Worm (Caenorhabditis elegans): ENCODE measurements around the gene T01B11.1.

The T01B11.1 gene

DNA sequence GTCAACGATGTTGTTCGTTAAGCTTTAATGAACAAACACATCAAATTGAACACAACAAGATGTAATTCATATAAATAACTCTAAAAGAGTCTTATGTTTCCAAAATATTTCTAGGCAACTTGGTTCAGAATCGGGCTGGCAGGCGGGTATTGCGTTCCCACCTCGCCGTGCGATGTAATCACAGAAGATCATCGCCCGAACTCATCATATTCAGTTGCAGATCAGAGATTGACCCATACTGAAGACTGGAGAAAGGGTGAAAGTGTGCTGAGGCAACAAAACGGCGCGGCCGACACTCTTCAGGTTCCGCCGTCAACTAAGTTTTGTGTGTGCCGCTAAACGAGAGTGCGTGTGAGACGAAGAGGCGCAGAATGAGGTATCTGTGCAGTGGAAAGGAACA lies 18.5 kb upstream of the T01B11.1 start (continued):
- no peak for TF ChIP-seq lin-11 (tag; optimal IDR thresholded peaks at IDR 0.05)
- TF ChIP-seq npax-4 (tag; optimal IDR thresholded peaks at IDR 0.05), result no peak
- TF ChIP-seq ceh-31 (tag; optimal IDR thresholded peaks at IDR 0.05), result peak; percentile 21
- no peak for TF ChIP-seq sox-2 (GFP tag; IDR thresholded peaks at IDR 0.05)
- TF ChIP-seq ref-2 (tag; optimal IDR thresholded peaks at IDR 0.05), result peak; percentile 19
- peak; percentile 32 for TF ChIP-seq hlh-30 (tag; optimal IDR thresholded peaks at IDR 0.05; ENCODE audit: insufficient read depth)
- TF ChIP-seq ceh-14 (tag; optimal IDR thresholded peaks at IDR 0.05), result no peak
- peak; percentile 52 for TF ChIP-seq dve-1 (tag; optimal IDR thresholded peaks at IDR 0.05)
- no peak for TF ChIP-seq pha-4 (tag; optimal IDR thresholded peaks at IDR 0.05)
- TF ChIP-seq fkh-6 (tag; optimal IDR thresholded peaks at IDR 0.05), result no peak
- TF ChIP-seq mec-3 (tag; optimal IDR thresholded peaks at IDR 0.05; ENCODE audit: borderline replicate concordance), result no peak
- no peak for TF ChIP-seq C08G9.2 (tag; optimal IDR thresholded peaks at IDR 0.05)
- TF ChIP-seq F13H6.1 (tag; optimal IDR thresholded peaks at IDR 0.05), result no peak
- TF ChIP-seq ama-1 (optimal IDR thresholded peaks at IDR 0.05), result peak; percentile 96
- peak; percentile 27 for TF ChIP-seq C38D4.7 (GFP tag; optimal IDR thresholded peaks at IDR 0.05)
- no peak for TF ChIP-seq pros-1 (tag; optimal IDR thresholded peaks at IDR 0.05)
- no peak for TF ChIP-seq dmd-4 (tag; optimal IDR thresholded peaks at IDR 0.05; ENCODE audit: borderline replicate concordance)
- TF ChIP-seq K02D7.2 (tag; optimal IDR thresholded peaks at IDR 0.05), result peak; percentile 22
- no peak for TF ChIP-seq Y22D7AL.16 (tag; optimal IDR thresholded peaks at IDR 0.05)
- TF ChIP-seq ceh-9 (tag; optimal IDR thresholded peaks at IDR 0.05), result no peak
- TF ChIP-seq pax-1 (tag; optimal IDR thresholded peaks at IDR 0.05), result no peak
- TF ChIP-seq elt-2 (tag; optimal IDR thresholded peaks at IDR 0.05), result peak; percentile 52
- no peak for TF ChIP-seq gmeb-2 (tag; optimal IDR thresholded peaks at IDR 0.05)
- no peak for TF ChIP-seq pag-3 (tag; optimal IDR thresholded peaks at IDR 0.05; ENCODE audit: borderline replicate concordance)

DNA sequence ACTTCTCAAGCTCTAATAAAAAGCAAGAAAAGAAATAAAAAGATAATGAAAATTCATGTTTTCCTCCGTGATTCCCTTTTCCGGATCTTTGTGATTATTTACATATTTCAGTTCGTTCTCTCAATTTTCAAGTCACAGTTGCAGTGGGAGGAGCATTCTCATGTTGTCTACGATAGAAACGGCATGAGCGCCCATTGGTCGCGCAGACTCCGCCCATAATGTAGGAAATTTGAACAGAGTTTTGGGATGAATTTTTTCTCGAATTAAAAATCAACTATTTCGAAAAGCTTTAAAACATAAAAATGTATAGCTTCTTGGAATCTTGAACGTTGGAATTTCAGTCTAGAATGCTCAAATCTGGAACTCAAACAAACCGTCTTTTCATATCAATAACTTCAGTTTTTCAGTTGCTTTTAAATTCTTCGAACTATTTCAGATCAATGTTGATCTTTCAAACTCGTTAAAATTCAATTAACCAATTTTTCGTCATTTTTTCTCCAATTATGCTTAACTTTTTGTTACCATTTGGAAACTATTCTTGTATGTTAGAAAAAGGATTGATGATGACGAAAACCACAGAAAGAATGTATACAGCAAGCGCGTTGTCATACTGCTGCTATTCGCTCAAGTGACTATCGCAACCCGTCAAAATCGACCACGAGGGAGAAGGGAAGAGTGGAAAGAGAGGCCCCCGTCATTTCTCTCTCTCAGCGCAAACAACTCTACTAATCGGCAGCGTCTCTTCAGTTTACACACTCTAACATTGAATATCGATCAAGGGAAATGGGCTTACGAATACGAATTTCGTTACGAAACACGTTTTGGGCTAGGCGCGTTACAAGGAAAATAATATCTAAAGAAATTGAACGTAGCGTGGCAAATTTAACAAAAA lies 15.2 kb upstream of the T01B11.1 start:
- TF ChIP-seq sdc-2 (tag; optimal IDR thresholded peaks at IDR 0.05), result no peak
- peak; percentile 82 for TF ChIP-seq hlh-30 (tag; optimal IDR thresholded peaks at IDR 0.05; ENCODE audit: insufficient read depth)
- TF ChIP-seq C08G9.2 (tag; optimal IDR thresholded peaks at IDR 0.05), result no peak
- TF ChIP-seq nfya-1 (tag; optimal IDR thresholded peaks at IDR 0.05), result peak; percentile 99
- no peak for TF ChIP-seq elt-2 (tag; optimal IDR thresholded peaks at IDR 0.05)
- TF ChIP-seq ceh-14 (tag; optimal IDR thresholded peaks at IDR 0.05), result peak; percentile 48
- no peak for TF ChIP-seq hlh-8 (tag; optimal IDR thresholded peaks at IDR 0.05)
- no peak for TF ChIP-seq lin-11 (tag; optimal IDR thresholded peaks at IDR 0.05)
- 0 out of 2 replicates have a peak, but pooled peaks have one; percentile 27 for TF ChIP-seq unc-3 (GFP tag; conservative IDR thresholded peaks at IDR 0.05)
- TF ChIP-seq unc-3 (tag; optimal IDR thresholded peaks at IDR 0.05), result no peak
- TF ChIP-seq ceh-48 (tag; optimal IDR thresholded peaks at IDR 0.05), result peak; percentile 72
- TF ChIP-seq che-1 (tag; optimal IDR thresholded peaks at IDR 0.05), result peak; percentile 6
- peak; percentile 17 for TF ChIP-seq dmd-4 (tag; optimal IDR thresholded peaks at IDR 0.05; ENCODE audit: borderline replicate concordance)
- TF ChIP-seq syd-9 (tag; optimal IDR thresholded peaks at IDR 0.05), result no peak
- TF ChIP-seq ceh-9 (tag; optimal IDR thresholded peaks at IDR 0.05), result no peak
- TF ChIP-seq ceh-34 (tag; optimal IDR thresholded peaks at IDR 0.05), result peak; percentile 2
- no peak for TF ChIP-seq mec-3 (tag; optimal IDR thresholded peaks at IDR 0.05; ENCODE audit: borderline replicate concordance)
- TF ChIP-seq Y22D7AL.16 (tag; optimal IDR thresholded peaks at IDR 0.05), result no peak
- peak; percentile 35 for TF ChIP-seq pha-2 (tag; optimal IDR thresholded peaks at IDR 0.05)
- no peak for TF ChIP-seq lim-6 (tag; optimal IDR thresholded peaks at IDR 0.05)
- no peak for TF ChIP-seq odd-2 (tag; optimal IDR thresholded peaks at IDR 0.05)
- peak; percentile 52 for TF ChIP-seq ceh-18 (tag; optimal IDR thresholded peaks at IDR 0.05)
- no peak for TF ChIP-seq gmeb-2 (tag; optimal IDR thresholded peaks at IDR 0.05)
- TF ChIP-seq ceh-31 (tag; optimal IDR thresholded peaks at IDR 0.05), result peak; percentile 68
- no peak for TF ChIP-seq ceh-24 (tag; optimal IDR thresholded peaks at IDR 0.05)
- TF ChIP-seq K09A11.1 (tag; optimal IDR thresholded peaks at IDR 0.05; ENCODE audit: insufficient read depth), result no peak
- TF ChIP-seq unc-55 (GFP tag; optimal IDR thresholded peaks at IDR 0.05), result peak; percentile 51
- peak; percentile 27 for TF ChIP-seq dve-1 (tag; optimal IDR thresholded peaks at IDR 0.05)
- TF ChIP-seq ama-1 (optimal IDR thresholded peaks at IDR 0.05), result peak; percentile 87
- peak; percentile 51 for TF ChIP-seq unc-42 (tag; optimal IDR thresholded peaks at IDR 0.05)
- peak; percentile 76 for TF ChIP-seq tbx-2 (tag; optimal IDR thresholded peaks at IDR 0.05)
- no peak for TF ChIP-seq tbx-7 (tag; optimal IDR thresholded peaks at IDR 0.05)
- TF ChIP-seq hlh-13 (GFP tag; optimal IDR thresholded peaks at IDR 0.05), result peak; percentile 19
- TF ChIP-seq ahr-1 (tag; optimal IDR thresholded peaks at IDR 0.05), result no peak
- peak; percentile 22 for TF ChIP-seq nhr-11 (tag; optimal IDR thresholded peaks at IDR 0.05)
